Fruit fly (Drosophila melanogaster) whole organism, embryonic: ENCODE data around the gene osk.
A peak's percentile ranks its signal among the peaks of the same experiment; 100 is the strongest.

Experiments used
- Asciz ChIP-seq: fragments of 200-800 bp; sonication (Bioruptor generic); optimal IDR thresholded peaks from 2 replicates; lab custom pipeline; 2017; ENCODE audit warnings: missing biosample characterization, mild to moderate bottlenecking, missing genetic modification characterization, missing genetic modification reagents
- B-H2 ChIP-seq: fragments of 200-800 bp; sonication (Bioruptor generic); optimal IDR thresholded peaks from 2 replicates; lab custom pipeline; 2018; ENCODE audit warnings: missing biosample characterization, mild to moderate bottlenecking, missing genetic modification characterization
- Blimp-1 ChIP-seq: fragments of 200-800 bp; sonication (Bioruptor generic); optimal IDR thresholded peaks from 3 replicates; lab custom pipeline; 2018; ENCODE audit warnings: missing biosample characterization, missing genetic modification characterization, mild to moderate bottlenecking, moderate library complexity, missing genetic modification reagents
- CG11456 ChIP-seq: fragments of 200-800 bp; sonication (Bioruptor generic); IDR thresholded peaks from 3 replicates; pipeline ENCODE4 v1.3.6; 2022; ENCODE audit warnings: missing biosample characterization, missing genetic modification characterization
- CG14860 ChIP-seq: fragments of 200-800 bp; sonication (Bioruptor generic); IDR thresholded peaks from 3 replicates; pipeline ENCODE4 v1.3.6; 2022; ENCODE audit warnings: missing biosample characterization, missing genetic modification characterization; ENCODE audit not compliant: partially characterized antibody
- CG15269 ChIP-seq: fragments of 200-800 bp; sonication (Bioruptor generic); optimal IDR thresholded peaks from 2 replicates; lab custom pipeline; 2018; ENCODE audit warnings: missing biosample characterization, mild to moderate bottlenecking, missing genetic modification characterization, moderate library complexity
- CG2129 ChIP-seq: fragments of 200-800 bp; sonication (Bioruptor generic); IDR thresholded peaks from 2 replicates; pipeline ENCODE4 v1.3.6; 2022; ENCODE audit warnings: missing biosample characterization, missing genetic modification characterization; ENCODE audit not compliant: partially characterized antibody
- CG2712 ChIP-seq: fragments of 200-800 bp; optimal IDR thresholded peaks from 3 replicates; lab custom pipeline; 2019; ENCODE audit warnings: missing biosample characterization, mild to moderate bottlenecking, missing genetic modification characterization, moderate library complexity
- CG3163 ChIP-seq: fragments of 200-800 bp; sonication (Bioruptor generic); optimal IDR thresholded peaks from 3 replicates; lab custom pipeline; 2016; ENCODE audit warnings: missing biosample characterization, missing genetic modification characterization
- CG34376 ChIP-seq: fragments of 200-800 bp; sonication (Bioruptor generic); optimal IDR thresholded peaks from 2 replicates; lab custom pipeline; 2018; ENCODE audit warnings: missing biosample characterization, mild to moderate bottlenecking, missing genetic modification characterization
- CG4424 ChIP-seq: fragments of 200-800 bp; sonication (Bioruptor generic); optimal IDR thresholded peaks from 3 replicates; lab custom pipeline; 2016; ENCODE audit warnings: missing biosample characterization, missing genetic modification characterization
- CG4617 ChIP-seq: fragments of 200-800 bp; sonication (Bioruptor generic); optimal IDR thresholded peaks from 3 replicates; lab custom pipeline; 2016; ENCODE audit warnings: missing biosample characterization, missing genetic modification characterization, borderline replicate concordance
- CG5180 ChIP-seq: fragments of 200-800 bp; sonication (Bioruptor generic); optimal IDR thresholded peaks from 3 replicates; lab custom pipeline; 2017; ENCODE audit warnings: missing biosample characterization, missing genetic modification characterization, mild to moderate bottlenecking, moderate library complexity, missing genetic modification reagents
- CG6683 ChIP-seq: fragments of 200-800 bp; sonication (Bioruptor generic); optimal IDR thresholded peaks from 2 replicates; lab custom pipeline; 2017; ENCODE audit warnings: missing biosample characterization, mild to moderate bottlenecking, missing genetic modification characterization, missing genetic modification reagents
- CG6689 ChIP-seq: fragments of 200-800 bp; sonication (Bioruptor generic); IDR thresholded peaks from 2 replicates; pipeline ENCODE4 v1.3.6; 2022; ENCODE audit warnings: missing biosample characterization, missing genetic modification characterization
- CG6791 ChIP-seq: fragments of 200-800 bp; sonication (Bioruptor generic); IDR thresholded peaks from 3 replicates; pipeline ENCODE4 v1.3.6; 2022; ENCODE audit warnings: missing biosample characterization, missing genetic modification characterization; ENCODE audit not compliant: partially characterized antibody
- CG6813 ChIP-seq: fragments of 200-800 bp; sonication (Bioruptor generic); optimal IDR thresholded peaks from 2 replicates; lab custom pipeline; 2017; ENCODE audit warnings: missing biosample characterization, missing genetic modification characterization, mild to moderate bottlenecking, moderate library complexity, missing genetic modification reagents
- CG6854 ChIP-seq: fragments of 200-800 bp; sonication (Bioruptor generic); optimal IDR thresholded peaks from 3 replicates; lab custom pipeline; 2017; ENCODE audit warnings: missing biosample characterization, mild to moderate bottlenecking, missing genetic modification characterization
- CG7271 ChIP-seq: fragments of 200-800 bp; sonication (Bioruptor generic); optimal IDR thresholded peaks from 2 replicates; lab custom pipeline; 2018; ENCODE audit warnings: missing biosample characterization, mild to moderate bottlenecking, missing genetic modification characterization, moderate library complexity
- CG7357 ChIP-seq: fragments of 200-800 bp; sonication (Bioruptor generic); IDR thresholded peaks from 3 replicates; pipeline ENCODE4 v1.3.6; 2022; ENCODE audit warnings: missing biosample characterization, missing genetic modification characterization
- Ets65A ChIP-seq: fragments of 200-800 bp; sonication (Bioruptor generic); peaks from one replicate; lab custom pipeline; 2016; ENCODE audit warnings: missing biosample characterization, missing genetic modification characterization
- Hmx ChIP-seq: fragments of 200-800 bp; sonication (Bioruptor generic); optimal IDR thresholded peaks from 2 replicates; lab custom pipeline; 2016; ENCODE audit warnings: missing biosample characterization, missing genetic modification characterization
- Hr51 ChIP-seq, 2 experiments: fragments of 200-800 bp; sonication (Bioruptor generic); optimal IDR thresholded peaks; 2 replicates in 1 of 2; 3 replicates in 1 of 2; lab custom pipeline; 2016 to 2018; ENCODE audit warnings: missing biosample characterization in 2 of 2, missing genetic modification characterization in 2 of 2, mild to moderate bottlenecking in 1 of 2, moderate library complexity in 1 of 2
- NK7.1 ChIP-seq: fragments of 200-800 bp; sonication (Bioruptor generic); optimal IDR thresholded peaks from 3 replicates; lab custom pipeline; 2016; ENCODE audit warnings: missing biosample characterization, missing genetic modification characterization
- Nf-YC ChIP-seq: fragments of 200-800 bp; optimal IDR thresholded peaks from 3 replicates; lab custom pipeline; 2019; ENCODE audit warnings: missing biosample characterization, mild to moderate bottlenecking, missing genetic modification characterization, moderate library complexity
- Optix ChIP-seq: fragments of 200-800 bp; sonication (Bioruptor generic); IDR thresholded peaks from 3 replicates; pipeline ENCODE4 v1.3.6; 2022; ENCODE audit warnings: missing biosample characterization, missing genetic modification characterization
- Six4 ChIP-seq: fragments of 200-800 bp; sonication (Bioruptor generic); optimal IDR thresholded peaks from 2 replicates; lab custom pipeline; 2016; ENCODE audit warnings: missing biosample characterization, missing genetic modification characterization
- Sox102F ChIP-seq: fragments of 200-800 bp; sonication (Bioruptor generic); optimal IDR thresholded peaks from 2 replicates; lab custom pipeline; 2018; ENCODE audit warnings: missing biosample characterization, mild to moderate bottlenecking, missing genetic modification characterization, moderate library complexity
- Sry-β ChIP-seq: fragments of 200-800 bp; sonication (Bioruptor generic); optimal IDR thresholded peaks from 2 replicates; lab custom pipeline; 2018; ENCODE audit warnings: missing biosample characterization, mild to moderate bottlenecking, missing genetic modification characterization, moderate library complexity
- Sry-δ ChIP-seq: fragments of 200-800 bp; sonication (Bioruptor generic); optimal IDR thresholded peaks from 2 replicates; lab custom pipeline; 2016; ENCODE audit warnings: missing biosample characterization, missing genetic modification characterization
- Stat92E ChIP-seq, 3 experiments: fragments of >200 bp in 2 of 3; fragments of 200-800 bp in 1 of 3; sonication (Bioruptor generic) in 1 of 3; optimal IDR thresholded peaks; 2 replicates each; lab custom pipeline; 2017 to 2019; ENCODE audit warnings: missing biosample characterization in 3 of 3, missing genetic modification characterization in 3 of 3, mild to moderate bottlenecking in 1 of 3, moderate library complexity in 1 of 3
- Usf ChIP-seq: fragments of 200-800 bp; sonication (Bioruptor generic); optimal IDR thresholded peaks from 2 replicates; lab custom pipeline; 2017; ENCODE audit warnings: missing genotype, missing biosample characterization, missing genetic modification characterization
- YL-1 ChIP-seq: fragments of 200-800 bp; sonication (Bioruptor generic); optimal IDR thresholded peaks from 3 replicates; lab custom pipeline; 2017; ENCODE audit warnings: missing biosample characterization, mild to moderate bottlenecking, missing genetic modification characterization
- bigmax ChIP-seq: fragments of 200-800 bp; sonication (Bioruptor generic); optimal IDR thresholded peaks from 2 replicates; lab custom pipeline; 2018; ENCODE audit warnings: missing biosample characterization, mild to moderate bottlenecking, missing genetic modification characterization
- br ChIP-seq: fragments of >200 bp; optimal IDR thresholded peaks from 2 replicates; lab custom pipeline; 2017
- dm ChIP-seq: fragments of 200-800 bp; sonication (Bioruptor generic); optimal IDR thresholded peaks from 3 replicates; lab custom pipeline; 2016; ENCODE audit warnings: missing biosample characterization, missing genetic modification characterization
- eve ChIP-seq, 2 experiments: fragments of >200 bp; optimal IDR thresholded peaks; 2 replicates each; lab custom pipeline; 2017; ENCODE audit warnings: missing biosample characterization in 2 of 2, missing genetic modification characterization in 2 of 2
- fd64A ChIP-seq: fragments of 200-800 bp; sonication (Bioruptor generic); optimal IDR thresholded peaks from 3 replicates; lab custom pipeline; 2018; ENCODE audit warnings: missing biosample characterization, mild to moderate bottlenecking, missing genetic modification characterization
- jing ChIP-seq: fragments of 200-800 bp; sonication (Bioruptor generic); optimal IDR thresholded peaks from 2 replicates; lab custom pipeline; 2018; ENCODE audit warnings: missing biosample characterization, mild to moderate bottlenecking, missing genetic modification characterization
- lov ChIP-seq, 2 experiments: fragments of 200-800 bp in 1 of 2; fragments of >200 bp in 1 of 2; sonication (Bioruptor generic) in 1 of 2; IDR thresholded peaks in 1 of 2; optimal IDR thresholded peaks in 1 of 2; 2 replicates in 1 of 2; 3 replicates in 1 of 2; pipeline versions ENCODE4 v1.3.6 to Lab custom; 2017 to 2022; ENCODE audit warnings: missing biosample characterization in 1 of 2, missing genetic modification characterization in 1 of 2
- otp ChIP-seq: fragments of 200-800 bp; sonication (Bioruptor generic); IDR thresholded peaks from 3 replicates; pipeline ENCODE4, ENCODE4 v1.3.6; 2022; ENCODE audit warnings: missing biosample characterization, missing genetic modification characterization
- pb ChIP-seq: fragments of 200-800 bp; sonication (Bioruptor generic); optimal IDR thresholded peaks from 3 replicates; lab custom pipeline; 2016; ENCODE audit warnings: missing biosample characterization, missing genetic modification characterization
- pita ChIP-seq: fragments of 200-800 bp; sonication (Bioruptor generic); optimal IDR thresholded peaks from 2 replicates; lab custom pipeline; 2017; ENCODE audit warnings: missing biosample characterization, mild to moderate bottlenecking, missing genetic modification characterization
- psq ChIP-seq: fragments of 200-800 bp; sonication (Bioruptor generic); optimal IDR thresholded peaks from 2 replicates; lab custom pipeline; 2017; ENCODE audit warnings: missing biosample characterization, missing genetic modification characterization
- salm ChIP-seq: fragments of 200-800 bp; sonication (Bioruptor generic); optimal IDR thresholded peaks from 2 replicates; lab custom pipeline; 2018; ENCODE audit warnings: missing biosample characterization, mild to moderate bottlenecking, missing genetic modification characterization
- unc-4 ChIP-seq: fragments of 200-800 bp; sonication (Bioruptor generic); IDR thresholded peaks from 2 replicates; pipeline ENCODE4 v1.3.6; 2022; ENCODE audit warnings: missing biosample characterization, missing genetic modification characterization; ENCODE audit not compliant: partially characterized antibody
- usp ChIP-seq: fragments of >200 bp; optimal IDR thresholded peaks from 2 replicates; lab custom pipeline; 2017; ENCODE audit warnings: missing biosample characterization, missing genetic modification characterization
- zen2 ChIP-seq: fragments of 200-800 bp; sonication (Bioruptor generic); IDR thresholded peaks from 3 replicates; pipeline ENCODE4 v1.3.6; 2022; ENCODE audit warnings: missing biosample characterization, missing genetic modification characterization; ENCODE audit not compliant: partially characterized antibody

The osk gene

dm6 chr3R:8931777-8932345 lies 3.1 kb upstream of the osk start, which contains the start of gene pyd (continued):
- TF ChIP-seq CG15269 (tag; lab: Kevin White, UChicago), result peak; percentile 66
- peak; percentile 65 for TF ChIP-seq CG3163 (GFP tag; lab: Kevin White, UChicago)
- no peak for TF ChIP-seq lov (optimal IDR thresholded peaks at IDR 0.05; lab: Kevin White, UChicago)
- TF ChIP-seq lov (GFP tag; IDR thresholded peaks at IDR 0.05; lab: Robert Waterston, UW), result peak; percentile 78; the same call in 2 of the 3 replicates
- no peak for TF ChIP-seq Usf
- no peak for TF ChIP-seq CG6854 (GFP tag; lab: Kevin White, UChicago)
- no peak for TF ChIP-seq jing (GFP tag; lab: Kevin White, UChicago)
- peak; percentile 45 for TF ChIP-seq CG6689
- TF ChIP-seq Optix (GFP tag; lab: Robert Waterston, UW), result peak; percentile 62; the same call in 2 of the 3 replicates
- TF ChIP-seq CG6683 (GFP tag; lab: Kevin White, UChicago), result no peak
- TF ChIP-seq Blimp-1 (GFP tag; lab: Kevin White, UChicago), result peak; percentile 48
- TF ChIP-seq CG11456 (GFP tag; lab: Robert Waterston, UW), result 0 out of 3 replicates have a peak, but pooled peaks have one; percentile 40
- peak; percentile 64 for TF ChIP-seq Nf-YC (tag; lab: Kevin White, UChicago)
- TF ChIP-seq Sox102F, result peak; percentile 31
- TF ChIP-seq br (lab: Kevin White, UChicago), result no peak
- TF ChIP-seq CG34376 (GFP tag; lab: Kevin White, UChicago), result peak; percentile 74
- no peak; the same call in 2 of the 3 replicates for TF ChIP-seq CG14860
- TF ChIP-seq usp (GFP tag; lab: Kevin White, UChicago), result no peak
- TF ChIP-seq Ets65A (GFP tag; lab: Kevin White, UChicago), result peak; percentile 95
- peak; percentile 60 to 63 for TF ChIP-seq Hr51 (GFP tag; optimal IDR thresholded peaks at IDR 0.05; lab: Kevin White, UChicago)
- peak; percentile 21 for TF ChIP-seq B-H2 (GFP tag; lab: Kevin White, UChicago)
- peak; percentile 71 for TF ChIP-seq CG2712 (tag; lab: Kevin White, UChicago)
- peak; percentile 3 for TF ChIP-seq dm (GFP tag; lab: Kevin White, UChicago)
- TF ChIP-seq CG6791 (GFP tag; lab: Robert Waterston, UW), result 0 out of 3 replicates have a peak, but pooled peaks have one; percentile 34
- TF ChIP-seq CG5180 (GFP tag; lab: Kevin White, UChicago), result peak; percentile 30
- peak; percentile 35 for TF ChIP-seq YL-1 (GFP tag; lab: Kevin White, UChicago)
- TF ChIP-seq CG7357 (GFP tag; lab: Robert Waterston, UW), result no peak
- TF ChIP-seq Sry-β (GFP tag; lab: Kevin White, UChicago), result peak; percentile 100
- peak; percentile 83 for TF ChIP-seq Sry-δ (GFP tag; lab: Kevin White, UChicago)
- peak; percentile 49; the same call in 1 of the 2 replicates for TF ChIP-seq unc-4
- no peak for TF ChIP-seq salm (tag; lab: Kevin White, UChicago)
- TF ChIP-seq pita, result no peak
- TF ChIP-seq CG2129, result no peak
- TF ChIP-seq CG4424 (GFP tag; lab: Kevin White, UChicago), result peak; percentile 60
- peak; percentile 59 for TF ChIP-seq pb (GFP tag; lab: Kevin White, UChicago)
- no peak for TF ChIP-seq CG7271
- peak; percentile 33 for TF ChIP-seq Asciz (GFP tag; lab: Kevin White, UChicago)
- peak; percentile 35 for TF ChIP-seq Six4 (GFP tag; lab: Kevin White, UChicago)
- TF ChIP-seq Hmx (GFP tag; lab: Kevin White, UChicago), result peak; percentile 22
- TF ChIP-seq otp, result 0 out of 3 replicates have a peak, but pooled peaks have one; percentile 42
- TF ChIP-seq fd64A (GFP tag; lab: Kevin White, UChicago), result peak; percentile 39
- peak; percentile 45 for TF ChIP-seq CG4617
- no peak for TF ChIP-seq CG6813
- peak; percentile 51 for TF ChIP-seq NK7.1 (GFP tag; lab: Kevin White, UChicago)
- TF ChIP-seq zen2 (GFP tag; lab: Robert Waterston, UW), result no peak
- peak in 1 of 3 experiments; percentile 83 for TF ChIP-seq Stat92E (GFP tag; optimal IDR thresholded peaks at IDR 0.05; lab: Kevin White, UChicago)
- TF ChIP-seq psq, result peak; percentile 65
- peak; percentile 51 for TF ChIP-seq bigmax (GFP tag; lab: Kevin White, UChicago)
- peak in 1 of 2 experiments; percentile 58 for TF ChIP-seq eve (GFP tag; optimal IDR thresholded peaks at IDR 0.05; lab: Kevin White, UChicago)
